Worm (Caenorhabditis elegans): ENCODE results near the gene F47B8.18.

DNA sequence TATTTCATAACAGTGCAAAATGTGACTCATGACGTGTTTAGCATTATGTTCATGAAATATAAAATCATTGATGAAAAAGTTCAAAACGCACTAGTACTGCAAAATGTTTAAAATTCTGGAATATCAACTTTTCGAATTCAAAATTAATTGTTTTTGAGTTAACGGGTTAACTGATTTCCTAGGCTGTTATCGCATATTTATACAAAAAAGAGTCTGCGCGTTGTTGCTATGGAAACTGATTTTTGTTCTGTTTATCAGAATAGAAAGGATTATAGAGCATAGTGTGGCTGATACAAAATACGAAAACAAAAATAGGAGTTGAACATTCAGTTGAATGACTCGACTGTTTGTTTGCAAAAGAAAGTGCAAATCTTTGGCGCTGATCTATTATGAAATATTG lies 7.6 kb downstream of the F47B8.18 start:
- TF ChIP-seq med-1 (GFP tag; optimal IDR thresholded peaks at IDR 0.05; ENCODE audit: insufficient read depth), result no peak
- no peak for TF ChIP-seq ztf-23 (GFP tag; IDR thresholded peaks at IDR 0.05)

Measured in whole organism, midembryonic.